Fruit fly (Drosophila melanogaster): ENCODE measurements around the gene Frl.

Gene Frl

DNA sequence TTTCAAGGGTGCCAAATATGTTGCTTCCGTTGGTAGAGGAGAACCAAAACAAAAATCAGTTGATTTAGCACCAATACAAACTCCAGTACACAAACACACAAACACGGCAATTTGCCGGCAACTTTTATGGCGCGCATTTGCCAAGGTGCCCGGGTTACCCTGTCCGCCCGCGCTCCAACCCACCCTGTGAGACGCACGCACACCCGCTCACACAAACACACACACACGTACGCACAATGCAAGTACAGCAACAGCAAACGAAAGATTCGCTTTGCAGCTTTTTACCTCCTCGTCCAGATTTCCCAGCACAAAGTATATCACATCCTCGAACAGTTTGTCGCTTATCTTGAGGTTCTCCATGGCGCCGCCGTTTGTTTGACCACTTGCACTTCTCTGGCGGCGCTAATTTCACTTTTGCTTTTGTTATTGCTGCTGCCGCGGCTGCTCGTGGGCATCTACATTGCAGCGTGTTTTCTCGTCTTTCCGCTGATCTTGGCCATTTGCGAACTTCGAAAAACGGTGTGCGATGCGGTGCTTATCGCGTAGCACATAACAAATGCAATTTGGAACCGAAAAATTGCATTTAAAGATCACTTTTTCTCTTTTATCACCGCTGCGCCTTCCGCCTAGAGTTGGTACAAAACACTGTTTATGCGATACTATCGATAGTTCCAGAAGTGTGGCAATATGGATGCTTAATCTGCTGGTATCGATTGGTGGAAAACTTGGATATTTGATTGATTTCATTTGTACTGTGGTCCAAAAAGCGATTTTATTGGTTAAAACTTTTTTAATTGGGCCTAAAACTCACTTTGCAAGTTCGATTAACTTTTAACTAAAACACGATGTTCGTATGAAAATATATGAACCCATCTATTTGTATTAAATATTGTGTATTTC lies 24.3 kb upstream of the Frl start, which contains the start of gene Ptip (continued):
- no peak for TF ChIP-seq CG30431 (GFP tag; optimal IDR thresholded peaks at IDR 0.05)
- TF ChIP-seq CG34422 (GFP tag; IDR thresholded peaks at IDR 0.05) = peak; percentile 99
- TF ChIP-seq CG10543 (GFP tag; optimal IDR thresholded peaks at IDR 0.05) = no peak
- TF ChIP-seq pfk (GFP tag; optimal IDR thresholded peaks at IDR 0.05) = peak; percentile 40
- peak; percentile 91 for TF ChIP-seq CG34224 (GFP tag; IDR thresholded peaks at IDR 0.05; ENCODE audit: partially characterized antibody)
- peak; percentile 25; the same call in 1 of the 2 replicates for TF ChIP-seq CG11696 (GFP tag; IDR thresholded peaks at IDR 0.05)
- peak; percentile 74 for TF ChIP-seq HmgZ (tag; optimal IDR thresholded peaks at IDR 0.05)
- peak; percentile 42 for TF ChIP-seq CG13296 (GFP tag; optimal IDR thresholded peaks at IDR 0.05)
- TF ChIP-seq Doc2 (GFP tag; IDR thresholded peaks at IDR 0.05) = no peak
- TF ChIP-seq lola (GFP tag; optimal IDR thresholded peaks at IDR 0.05) = peak in 1 of 3 experiments; percentile 5
- no peak for TF ChIP-seq CG5245 (GFP tag; optimal IDR thresholded peaks at IDR 0.05)
- TF ChIP-seq CG17912 (GFP tag; optimal IDR thresholded peaks at IDR 0.05) = peak; percentile 60
- no peak for TF ChIP-seq twi (tag; optimal IDR thresholded peaks at IDR 0.05)
- peak; percentile 39; the same call in 1 of the 2 replicates for TF ChIP-seq HLH3B (GFP tag; IDR thresholded peaks at IDR 0.05)
- TF ChIP-seq CG14050 (GFP tag; IDR thresholded peaks at IDR 0.05) = no peak
- no peak for TF ChIP-seq CG10274 (GFP tag; optimal IDR thresholded peaks at IDR 0.05)
- TF ChIP-seq Dref (GFP tag; IDR thresholded peaks at IDR 0.05) = peak; percentile 94
- TF ChIP-seq Dll (GFP tag; IDR thresholded peaks at IDR 0.05; ENCODE audit: partially characterized antibody) = peak; percentile 91
- no peak for TF ChIP-seq CG16863 (GFP tag; optimal IDR thresholded peaks at IDR 0.05)
- no peak for TF ChIP-seq CG10147 (GFP tag; optimal IDR thresholded peaks at IDR 0.05)
- peak; percentile 79 for TF ChIP-seq MTF-1 (GFP tag; optimal IDR thresholded peaks at IDR 0.05; ENCODE audit: borderline replicate concordance)
- peak; percentile 98 for TF ChIP-seq Bgb (GFP tag; IDR thresholded peaks at IDR 0.05; ENCODE audit: partially characterized antibody)
- peak; percentile 49 for TF ChIP-seq CG12219 (GFP tag; optimal IDR thresholded peaks at IDR 0.05)
- peak; percentile 97 for TF ChIP-seq ato (GFP tag; IDR thresholded peaks at IDR 0.05; ENCODE audit: partially characterized antibody)
- peak; percentile 67 for TF ChIP-seq stwl (tag; optimal IDR thresholded peaks at IDR 0.05)
- TF ChIP-seq CG1647 (GFP tag; optimal IDR thresholded peaks at IDR 0.05) = peak; percentile 4
- TF ChIP-seq CG17612 (GFP tag; IDR thresholded peaks at IDR 0.05) = no peak
- no peak for TF ChIP-seq CG12155 (GFP tag; optimal IDR thresholded peaks at IDR 0.05)
- TF ChIP-seq otp (GFP tag; IDR thresholded peaks at IDR 0.05) = peak; percentile 26; the same call in 1 of the 3 replicates
- no peak for TF ChIP-seq pan (optimal IDR thresholded peaks at IDR 0.05)
- TF ChIP-seq pan (GFP tag; optimal IDR thresholded peaks at IDR 0.05 in 1 of 2, IDR thresholded peaks at IDR 0.05 in 1 of 2) = peak in 1 of 2 experiments; percentile 53
- TF ChIP-seq CG7839 (tag; optimal IDR thresholded peaks at IDR 0.05) = no peak
- peak; percentile 37 for TF ChIP-seq CG30020 (tag; optimal IDR thresholded peaks at IDR 0.05)
- peak; percentile 86 for TF ChIP-seq Sin3A (optimal IDR thresholded peaks at IDR 0.05)
- TF ChIP-seq sna (GFP tag; IDR thresholded peaks at IDR 0.05; ENCODE audit: partially characterized antibody) = peak; percentile 90
- TF ChIP-seq CG6813 (GFP tag; optimal IDR thresholded peaks at IDR 0.05) = peak; percentile 54
- peak; percentile 89 for TF ChIP-seq tna (GFP tag; IDR thresholded peaks at IDR 0.05; ENCODE audit: partially characterized antibody)
- TF ChIP-seq CG14441 (GFP tag; IDR thresholded peaks at IDR 0.05) = no peak
- TF ChIP-seq CG18764 (GFP tag; optimal IDR thresholded peaks at IDR 0.05) = no peak
- peak; percentile 36; the same call in 1 of the 2 replicates for TF ChIP-seq CG4360 (GFP tag; IDR thresholded peaks at IDR 0.05)
- no peak for TF ChIP-seq CG3838 (GFP tag; optimal IDR thresholded peaks at IDR 0.05)
- TF ChIP-seq CG15073 (GFP tag; optimal IDR thresholded peaks at IDR 0.05) = no peak
- TF ChIP-seq Atf3 (GFP tag; optimal IDR thresholded peaks at IDR 0.05) = no peak
- peak; percentile 43; the same call in 1 of the 2 replicates for TF ChIP-seq GATAe (GFP tag; conservative IDR thresholded peaks at IDR 0.05)
- TF ChIP-seq CG14710 (tag; optimal IDR thresholded peaks at IDR 0.05) = peak; percentile 79
- no peak for TF ChIP-seq CG6683 (GFP tag; optimal IDR thresholded peaks at IDR 0.05)
- TF ChIP-seq gce (GFP tag; IDR thresholded peaks at IDR 0.05) = no peak
- no peak for TF ChIP-seq Bdp1 (GFP tag; optimal IDR thresholded peaks at IDR 0.05)
